Worm (Caenorhabditis elegans) whole organism, L2 larva: Measurements from ENCODE around the gene C10B5.1.
"Not testable (repeated sequence)": the region's sequence is repeated elsewhere in the genome, so short reads cannot be mapped to it uniquely, and the experiment has no call there.

ENCODE experiments used
- C34F6.9 ChIP-seq: fragments of 150-350 bp; optimal IDR thresholded peaks from 2 replicates; lab custom pipeline; 2014; ENCODE audit warnings: missing biosample characterization, missing genetic modification characterization
- F13H6.1 ChIP-seq: sonication (generic microtip); optimal IDR thresholded peaks from 2 replicates; lab custom pipeline; 2016; ENCODE audit warnings: missing genetic modification characterization, missing compliant biosample characterization
- R02D3.7 ChIP-seq: fragments of 150-350 bp; optimal IDR thresholded peaks from 2 replicates; lab custom pipeline; 2014; ENCODE audit warnings: missing biosample characterization, missing genetic modification characterization
- ZK546.5 ChIP-seq: sonication (generic microtip); optimal IDR thresholded peaks from 2 replicates; lab custom pipeline; 2017; ENCODE audit warnings: missing biosample characterization, missing genetic modification characterization
- ama-1 ChIP-seq: fragments of 150-350 bp; optimal IDR thresholded peaks from 2 replicates; lab custom pipeline; 2018; ENCODE audit warnings: inconsistent platforms
- ceh-16 ChIP-seq: fragments of 150-350 bp; optimal IDR thresholded peaks from 2 replicates; lab custom pipeline; 2014; ENCODE audit warnings: missing biosample characterization, missing genetic modification characterization
- crh-2 ChIP-seq: sonication (generic microtip); optimal IDR thresholded peaks from 2 replicates; lab custom pipeline; 2017; ENCODE audit warnings: missing biosample characterization, missing genetic modification characterization
- dmd-4 ChIP-seq: sonication (generic microtip); optimal IDR thresholded peaks from 2 replicates; lab custom pipeline; 2017; ENCODE audit warnings: missing biosample characterization, missing genetic modification characterization
- egl-27 ChIP-seq: sonication (generic microtip); optimal IDR thresholded peaks from 3 replicates; lab custom pipeline; 2017; ENCODE audit warnings: missing biosample characterization, missing genetic modification reagents, missing genetic modification characterization
- elt-1 ChIP-seq: fragments of 150-350 bp; optimal IDR thresholded peaks from 2 replicates; lab custom pipeline; 2014; ENCODE audit warnings: missing biosample characterization, missing genetic modification characterization
- elt-3 ChIP-seq: sonication (generic microtip); optimal IDR thresholded peaks from 2 replicates; lab custom pipeline; 2017; ENCODE audit warnings: missing biosample characterization, missing genetic modification characterization
- fos-1 ChIP-seq: fragments of 150-350 bp; optimal IDR thresholded peaks from 2 replicates; lab custom pipeline; 2014; ENCODE audit warnings: missing biosample characterization, missing genetic modification characterization
- gmeb-1 ChIP-seq: fragments of 150-350 bp; optimal IDR thresholded peaks from 2 replicates; lab custom pipeline; 2014; ENCODE audit warnings: missing biosample characterization, missing genetic modification characterization
- lin-11 ChIP-seq: fragments of 150-350 bp; sonication (generic microtip); optimal IDR thresholded peaks from 2 replicates; lab custom pipeline; 2014; ENCODE audit warnings: missing biosample characterization, missing genetic modification characterization, inconsistent platforms, mixed read lengths
- lin-13 ChIP-seq: fragments of 150-350 bp; optimal IDR thresholded peaks from 2 replicates; lab custom pipeline; 2014; ENCODE audit warnings: missing biosample characterization, missing genetic modification reagents, missing genetic modification characterization
- lin-39 ChIP-seq: fragments of 150-350 bp; optimal IDR thresholded peaks from 2 replicates; lab custom pipeline; 2014; ENCODE audit warnings: missing biosample characterization, missing genetic modification reagents, missing genetic modification characterization
- lsy-2 ChIP-seq, 2 experiments: fragments of 150-350 bp in 1 of 2; sonication (generic microtip) in 1 of 2; optimal IDR thresholded peaks; 2 replicates each; lab custom pipeline; 2014 to 2017; ENCODE audit warnings: missing biosample characterization in 2 of 2, missing genetic modification characterization in 2 of 2
- nhr-10 ChIP-seq: sonication (generic microtip); optimal IDR thresholded peaks from 2 replicates; lab custom pipeline; 2017; ENCODE audit warnings: missing biosample characterization, missing genetic modification characterization
- nhr-11 ChIP-seq: fragments of 150-350 bp; optimal IDR thresholded peaks from 2 replicates; lab custom pipeline; 2014; ENCODE audit warnings: missing biosample characterization, missing genetic modification characterization
- nhr-129 ChIP-seq: fragments of 150-350 bp; optimal IDR thresholded peaks from 2 replicates; lab custom pipeline; 2014; ENCODE audit warnings: missing biosample characterization, missing genetic modification characterization
- nhr-21 ChIP-seq: fragments of 150-350 bp; optimal IDR thresholded peaks from 2 replicates; lab custom pipeline; 2014; ENCODE audit warnings: missing biosample characterization, missing genetic modification characterization
- nhr-23 ChIP-seq: fragments of 150-350 bp; optimal IDR thresholded peaks from 2 replicates; lab custom pipeline; 2014; ENCODE audit warnings: missing biosample characterization, missing genetic modification reagents, missing genetic modification characterization
- nhr-77 ChIP-seq: fragments of 150-350 bp; optimal IDR thresholded peaks from 2 replicates; lab custom pipeline; 2014; ENCODE audit warnings: missing biosample characterization, missing genetic modification characterization
- sem-4 ChIP-seq: fragments of 150-350 bp; optimal IDR thresholded peaks from 2 replicates; lab custom pipeline; 2014; ENCODE audit warnings: missing biosample characterization, missing genetic modification reagents, missing genetic modification characterization
- sma-9 ChIP-seq, 2 experiments: fragments of 150-350 bp in 1 of 2; sonication (generic microtip) in 1 of 2; optimal IDR thresholded peaks; 2 replicates each; lab custom pipeline; 2014 to 2016; ENCODE audit warnings: missing genetic modification characterization in 2 of 2, mild to moderate bottlenecking in 1 of 2, missing biosample characterization in 1 of 2, missing compliant biosample characterization in 1 of 2, missing genetic modification reagents in 1 of 2, moderate library complexity in 1 of 2
- snpc-4 ChIP-seq: fragments of 150-350 bp; optimal IDR thresholded peaks from 2 replicates; lab custom pipeline; 2014; ENCODE audit warnings: missing biosample characterization, missing genetic modification characterization
- unc-62 ChIP-seq: fragments of 150-350 bp; optimal IDR thresholded peaks from 2 replicates; lab custom pipeline; 2014; ENCODE audit warnings: missing biosample characterization, missing genetic modification reagents, missing genetic modification characterization
- ztf-1 ChIP-seq: fragments of 200-800 bp; sonication (Bioruptor generic); conservative IDR thresholded peaks from 2 replicates; pipeline ENCODE4 v1.3.6; 2022; ENCODE audit warnings: missing genetic modification characterization, missing compliant biosample characterization

C10B5.1 gene

ce11 chrV:8580961-8581360 lies at the start of gene C10B5.1:
TSS of gene C10B5.1 (plus strand) at chrV:8581261.
- no peak for TF ChIP-seq lsy-2 (tag; optimal IDR thresholded peaks at IDR 0.05; lab: Kevin White, UChicago)
- no peak for TF ChIP-seq gmeb-1 (tag; lab: Kevin White, UChicago)

- not testable (repeated sequence) for TF ChIP-seq lin-13; ceh-16; sem-4 (tag; lab: Kevin White, UChicago)
Measured at ce11 chrV:8533067-8533466, 48.0 kb upstream of the C10B5.1 start, which contains the start of the genes his-8 and his-7. TSS of gene his-8 (minus strand) at chrV:8533086. TSS of gene his-7 (plus strand) at chrV:8533379.

ce11 chrV:8533916-8534315 lies 47.1 kb upstream of the C10B5.1 start:
- TF ChIP-seq gmeb-1 (tag; lab: Kevin White, UChicago) (no peak), egl-27 (tag; lab: Kevin White, UChicago) (no peak), elt-3 (tag; lab: Kevin White, UChicago) (no peak), nhr-23 (tag; lab: Kevin White, UChicago) (no peak), lin-11 (tag; lab: Kevin White, UChicago) (no peak), unc-62 (GFP tag; lab: Kevin White, UChicago) (no peak), sma-9 (GFP tag; optimal IDR thresholded peaks at IDR 0.05; lab: Kevin White, UChicago) (no peak), sma-9 (tag; optimal IDR thresholded peaks at IDR 0.05; lab: Kevin White, UChicago) (no peak), elt-1 (tag; lab: Kevin White, UChicago) (no peak), C34F6.9 (tag; lab: Kevin White, UChicago) (no peak), nhr-10 (tag; lab: Kevin White, UChicago) (no peak), ama-1 (no peak), ZK546.5 (no peak), ztf-1 (GFP tag; lab: Robert Waterston, UW) (no peak)

- TF ChIP-seq ceh-16 (peak; percentile 40), sma-9 (GFP tag; optimal IDR thresholded peaks at IDR 0.05; lab: Kevin White, UChicago) (peak; percentile 26), F13H6.1 (peak; percentile 4)
- TF ChIP-seq sma-9 (tag; optimal IDR thresholded peaks at IDR 0.05; lab: Kevin White, UChicago), result not testable (repeated sequence)
Measured at ce11 chrV:8534534-8535283, 46.4 kb upstream of the C10B5.1 start, which contains the start of the genes his-6 and his-5. TSS of gene his-6 (minus strand) at chrV:8534977. TSS of gene his-5 (plus strand) at chrV:8535214.

ce11 chrV:8536213-8536612 lies 44.8 kb upstream of the C10B5.1 start, which contains the start of gene his-39:
TSS of gene his-39 (plus strand) at chrV:8536513.
- TF ChIP-seq crh-2 (tag; lab: Kevin White, UChicago) (no peak), egl-27 (tag; lab: Kevin White, UChicago) (no peak), nhr-129 (tag; lab: Kevin White, UChicago) (no peak), F13H6.1 (no peak), nhr-11 (tag; lab: Kevin White, UChicago) (no peak), nhr-21 (tag; lab: Kevin White, UChicago) (no peak), ztf-1 (GFP tag; lab: Robert Waterston, UW) (no peak), ama-1 (no peak), fos-1 (tag; lab: Kevin White, UChicago) (no peak), snpc-4 (no peak), lin-39 (no peak)

ce11 chrV:8537031-8537430 lies 44.0 kb upstream of the C10B5.1 start, which contains the start of gene otpl-4:
TSS of gene otpl-4 (plus strand) at chrV:8537331.
- TF ChIP-seq sem-4 (tag; lab: Kevin White, UChicago), result no peak
- TF ChIP-seq lin-39, result no peak
- no peak for TF ChIP-seq F13H6.1
- TF ChIP-seq R02D3.7 (tag; lab: Kevin White, UChicago), result no peak
- TF ChIP-seq nhr-23 (tag; lab: Kevin White, UChicago), result no peak
- TF ChIP-seq gmeb-1 (tag; lab: Kevin White, UChicago), result no peak
- TF ChIP-seq dmd-4 (tag; lab: Kevin White, UChicago), result no peak
- no peak for TF ChIP-seq nhr-77
- TF ChIP-seq lin-11 (tag; lab: Kevin White, UChicago), result no peak
- TF ChIP-seq sma-9 (GFP tag; optimal IDR thresholded peaks at IDR 0.05; lab: Kevin White, UChicago), result no peak
- TF ChIP-seq sma-9 (tag; optimal IDR thresholded peaks at IDR 0.05; lab: Kevin White, UChicago), result no peak
